Fruit fly (Drosophila melanogaster) whole organism, embryonic: ENCODE measurements around the gene CG16956.

Source experiments
- Atf3 ChIP-seq: fragments of 200-800 bp; sonication (Bioruptor generic); optimal IDR thresholded peaks from 3 replicates; lab custom pipeline; 2016; ENCODE audit warnings: missing biosample characterization, missing genetic modification characterization
- B-H1 ChIP-seq: fragments of 200-800 bp; sonication (Bioruptor generic); IDR thresholded peaks from 3 replicates; pipeline ENCODE4 v1.3.6; 2022; ENCODE audit warnings: missing biosample characterization, missing genetic modification characterization
- CG10209 ChIP-seq: fragments of 200-800 bp; sonication (Bioruptor generic); optimal IDR thresholded peaks from 3 replicates; lab custom pipeline; 2017; ENCODE audit warnings: missing biosample characterization, mild to moderate bottlenecking, missing genetic modification characterization, missing genetic modification reagents
- CG1024 ChIP-seq: fragments of 200-800 bp; sonication (Bioruptor generic); IDR thresholded peaks from 2 replicates; pipeline ENCODE4 v1.3.6; 2022; ENCODE audit warnings: missing biosample characterization, missing genetic modification characterization
- CG10321 ChIP-seq: fragments of 200-800 bp; sonication (Bioruptor generic); IDR thresholded peaks from 2 replicates; pipeline ENCODE4 v1.3.6; 2022; ENCODE audit warnings: missing biosample characterization, missing genetic modification characterization
- CG10543 ChIP-seq: fragments of 200-800 bp; sonication (Bioruptor generic); optimal IDR thresholded peaks from 3 replicates; lab custom pipeline; 2017; ENCODE audit warnings: missing biosample characterization, mild to moderate bottlenecking, missing genetic modification characterization, moderate library complexity
- CG12236 ChIP-seq: fragments of 200-800 bp; sonication (Bioruptor generic); optimal IDR thresholded peaks from 2 replicates; lab custom pipeline; 2016; ENCODE audit warnings: missing biosample characterization, missing genetic modification characterization
- CG12769 ChIP-seq: fragments of 200-800 bp; sonication (Bioruptor generic); optimal IDR thresholded peaks from 2 replicates; lab custom pipeline; 2019; ENCODE audit warnings: missing biosample characterization, mild to moderate bottlenecking, missing genetic modification characterization, moderate library complexity
- CG14710 ChIP-seq: fragments of 200-800 bp; sonication (Bioruptor generic); optimal IDR thresholded peaks from 3 replicates; lab custom pipeline; 2019; ENCODE audit warnings: missing biosample characterization, mild to moderate bottlenecking, missing genetic modification characterization, moderate library complexity
- CG14860 ChIP-seq: fragments of 200-800 bp; sonication (Bioruptor generic); IDR thresholded peaks from 3 replicates; pipeline ENCODE4 v1.3.6; 2022; ENCODE audit warnings: missing biosample characterization, missing genetic modification characterization; ENCODE audit not compliant: partially characterized antibody
- CG15011 ChIP-seq: fragments of 200-800 bp; sonication (Bioruptor generic); optimal IDR thresholded peaks from 3 replicates; lab custom pipeline; 2018; ENCODE audit warnings: missing biosample characterization, mild to moderate bottlenecking, missing genetic modification characterization
- CG15514 ChIP-seq: fragments of 200-800 bp; sonication (Bioruptor generic); optimal IDR thresholded peaks from 3 replicates; lab custom pipeline; 2017; ENCODE audit warnings: missing biosample characterization, missing genetic modification characterization, mild to moderate bottlenecking, moderate library complexity, missing genetic modification reagents
- CG16815 ChIP-seq: fragments of 200-800 bp; sonication (Bioruptor generic); optimal IDR thresholded peaks from 3 replicates; lab custom pipeline; 2017; ENCODE audit warnings: missing biosample characterization, mild to moderate bottlenecking, missing genetic modification characterization
- CG16863 ChIP-seq: fragments of 200-800 bp; sonication (Bioruptor generic); optimal IDR thresholded peaks from 3 replicates; lab custom pipeline; 2016; ENCODE audit warnings: missing biosample characterization, missing genetic modification characterization
- CG17612 ChIP-seq: fragments of 200-800 bp; sonication (Bioruptor generic); IDR thresholded peaks from 2 replicates; pipeline ENCODE4 v1.3.6; 2022; ENCODE audit warnings: missing biosample characterization, missing genetic modification characterization
- CG2129 ChIP-seq: fragments of 200-800 bp; sonication (Bioruptor generic); IDR thresholded peaks from 2 replicates; pipeline ENCODE4 v1.3.6; 2022; ENCODE audit warnings: missing biosample characterization, missing genetic modification characterization; ENCODE audit not compliant: partially characterized antibody
- CG2889 ChIP-seq: fragments of 200-800 bp; sonication (Bioruptor generic); IDR thresholded peaks from 3 replicates; pipeline ENCODE4 v1.3.6; 2022; ENCODE audit warnings: missing biosample characterization, missing genetic modification characterization
- CG31224 ChIP-seq: fragments of 200-800 bp; sonication (Bioruptor generic); IDR thresholded peaks from 2 replicates; pipeline ENCODE4 v1.3.6; 2022; ENCODE audit warnings: missing biosample characterization, missing genetic modification characterization
- CG31365 ChIP-seq: fragments of 200-800 bp; sonication (Bioruptor generic); optimal IDR thresholded peaks from 2 replicates; lab custom pipeline; 2018; ENCODE audit warnings: missing biosample characterization, mild to moderate bottlenecking, missing genetic modification characterization
- CG31441 ChIP-seq: fragments of 200-800 bp; sonication (Bioruptor generic); IDR thresholded peaks from 2 replicates; pipeline ENCODE4 v1.3.6; 2022; ENCODE audit warnings: missing biosample characterization, missing genetic modification characterization
- CG32767 ChIP-seq: fragments of 200-800 bp; sonication (Bioruptor generic); IDR thresholded peaks from 2 replicates; pipeline ENCODE4 v1.3.6; 2022; ENCODE audit warnings: missing biosample characterization, missing genetic modification characterization
- CG33213 ChIP-seq: fragments of 200-800 bp; sonication (Bioruptor generic); optimal IDR thresholded peaks from 3 replicates; lab custom pipeline; 2016; ENCODE audit warnings: missing biosample characterization, missing genetic modification characterization
- CG6272 ChIP-seq: fragments of 200-800 bp; sonication (Bioruptor generic); IDR thresholded peaks from 2 replicates; pipeline ENCODE4 v1.3.6; 2022; ENCODE audit warnings: missing biosample characterization, missing genetic modification characterization
- CG7745 ChIP-seq: fragments of 200-800 bp; sonication (Bioruptor generic); optimal IDR thresholded peaks from 2 replicates; lab custom pipeline; 2018; ENCODE audit warnings: missing biosample characterization, mild to moderate bottlenecking, missing genetic modification characterization, moderate library complexity
- CG7928 ChIP-seq: fragments of 200-800 bp; sonication (Bioruptor generic); optimal IDR thresholded peaks from 2 replicates; lab custom pipeline; 2017; ENCODE audit warnings: missing biosample characterization, mild to moderate bottlenecking, missing genetic modification characterization
- Doc2 ChIP-seq: fragments of 200-800 bp; sonication (Bioruptor generic); IDR thresholded peaks from 2 replicates; pipeline ENCODE4 v1.3.6; 2022; ENCODE audit warnings: missing biosample characterization, missing genetic modification characterization
- Dp ChIP-seq: fragments of 200-800 bp; sonication (Bioruptor generic); optimal IDR thresholded peaks from 2 replicates; lab custom pipeline; 2018; ENCODE audit warnings: missing biosample characterization, mild to moderate bottlenecking, missing genetic modification characterization, moderate library complexity
- E2f1 ChIP-seq: fragments of 200-800 bp; sonication (Bioruptor generic); IDR thresholded peaks from 2 replicates; pipeline ENCODE4 v1.3.6; 2022; ENCODE audit warnings: missing biosample characterization, missing genetic modification characterization
- MTF-1 ChIP-seq: fragments of 200-800 bp; sonication (Bioruptor generic); optimal IDR thresholded peaks from 2 replicates; lab custom pipeline; 2018; ENCODE audit warnings: missing biosample characterization, mild to moderate bottlenecking, missing genetic modification characterization, borderline replicate concordance
- Mrtf ChIP-seq: fragments of 200-800 bp; sonication (Bioruptor generic); IDR thresholded peaks from 3 replicates; pipeline ENCODE4 v1.3.6; 2022; ENCODE audit warnings: missing biosample characterization, missing genetic modification characterization
- Opbp ChIP-seq: fragments of 200-800 bp; sonication (Bioruptor generic); IDR thresholded peaks from 3 replicates; pipeline ENCODE4 v1.3.6; 2022; ENCODE audit warnings: missing biosample characterization, missing genetic modification characterization; ENCODE audit not compliant: partially characterized antibody
- Spps ChIP-seq: fragments of 200-800 bp; sonication (Bioruptor generic); optimal IDR thresholded peaks from 2 replicates; lab custom pipeline; 2018; ENCODE audit warnings: missing biosample characterization, mild to moderate bottlenecking, missing genetic modification characterization
- Tbp ChIP-seq: fragments of >200 bp; optimal IDR thresholded peaks from 2 replicates; lab custom pipeline; 2018; ENCODE audit warnings: missing biosample characterization, missing genetic modification characterization
- Trl ChIP-seq, 3 experiments: fragments of >200 bp in 2 of 3; fragments of 200-800 bp in 1 of 3; sonication (Bioruptor generic) in 1 of 3; optimal IDR thresholded peaks; 2 replicates in 1 of 3; 3 replicates in 2 of 3; lab custom pipeline; 2016 to 2017; ENCODE audit warnings: missing biosample characterization in 1 of 3, missing genetic modification characterization in 1 of 3
- Xbp1 ChIP-seq: fragments of 200-800 bp; sonication (Bioruptor generic); optimal IDR thresholded peaks from 3 replicates; lab custom pipeline; 2016; ENCODE audit warnings: missing biosample characterization, mild to moderate bottlenecking, missing genetic modification characterization
- abd-A ChIP-seq: fragments of 200-800 bp; sonication (Bioruptor generic); optimal IDR thresholded peaks from 3 replicates; lab custom pipeline; 2019; ENCODE audit warnings: missing biosample characterization, mild to moderate bottlenecking, missing genetic modification characterization, moderate library complexity
- ap ChIP-seq: fragments of 200-800 bp; sonication (Bioruptor generic); IDR thresholded peaks from 2 replicates; pipeline ENCODE4 v1.3.6; 2022; ENCODE audit warnings: missing biosample characterization, missing genetic modification characterization
- bab2 ChIP-seq: fragments of 200-800 bp; sonication (Bioruptor generic); optimal IDR thresholded peaks from 2 replicates; lab custom pipeline; 2016; ENCODE audit warnings: missing biosample characterization, missing genetic modification characterization
- bcd ChIP-seq: fragments of 200-800 bp; sonication (Bioruptor generic); optimal IDR thresholded peaks from 2 replicates; lab custom pipeline; 2017; ENCODE audit warnings: missing biosample characterization, mild to moderate bottlenecking, missing genetic modification characterization
- crol ChIP-seq: fragments of 200-800 bp; sonication (Bioruptor generic); IDR thresholded peaks from 2 replicates; pipeline ENCODE4 v1.3.6; 2022; ENCODE audit warnings: missing biosample characterization, missing genetic modification characterization
- ems ChIP-seq: fragments of 200-800 bp; sonication (Bioruptor generic); optimal IDR thresholded peaks from 3 replicates; lab custom pipeline; 2016; ENCODE audit warnings: missing biosample characterization, missing genetic modification characterization
- fd102C ChIP-seq: fragments of 200-800 bp; sonication (Bioruptor generic); optimal IDR thresholded peaks from 2 replicates; lab custom pipeline; 2018; ENCODE audit warnings: missing biosample characterization, mild to moderate bottlenecking, missing genetic modification characterization, moderate library complexity
- inv ChIP-seq: fragments of 200-800 bp; sonication (Bioruptor generic); IDR thresholded peaks from 2 replicates; pipeline ENCODE4 v1.3.6; 2022; ENCODE audit warnings: missing biosample characterization, missing genetic modification characterization; ENCODE audit not compliant: partially characterized antibody
- knrl ChIP-seq: fragments of 200-800 bp; sonication (Bioruptor generic); IDR thresholded peaks from 3 replicates; pipeline ENCODE4 v1.3.6; 2022; ENCODE audit warnings: missing biosample characterization, missing genetic modification characterization; ENCODE audit not compliant: partially characterized antibody
- lilli ChIP-seq: fragments of 200-800 bp; sonication (Bioruptor generic); optimal IDR thresholded peaks from 3 replicates; lab custom pipeline; 2016; ENCODE audit warnings: missing biosample characterization, missing genetic modification characterization
- sd ChIP-seq: fragments of 200-800 bp; sonication (Bioruptor generic); optimal IDR thresholded peaks from 3 replicates; lab custom pipeline; 2018; ENCODE audit warnings: missing biosample characterization, mild to moderate bottlenecking, missing genetic modification characterization, moderate library complexity
- sisA ChIP-seq: fragments of 200-800 bp; sonication (Bioruptor generic); IDR thresholded peaks from 2 replicates; pipeline ENCODE4 v1.3.6; 2022; ENCODE audit warnings: missing biosample characterization, missing genetic modification characterization
- sqz ChIP-seq: fragments of 200-800 bp; sonication (Bioruptor generic); optimal IDR thresholded peaks from 3 replicates; lab custom pipeline; 2018; ENCODE audit warnings: missing biosample characterization, mild to moderate bottlenecking, missing genetic modification characterization
- usp ChIP-seq: fragments of >200 bp; optimal IDR thresholded peaks from 2 replicates; lab custom pipeline; 2017; ENCODE audit warnings: missing biosample characterization, missing genetic modification characterization
- vvl ChIP-seq: fragments of 200-800 bp; sonication (Bioruptor generic); IDR thresholded peaks from 2 replicates; pipeline ENCODE4 v1.3.6; 2022; ENCODE audit warnings: missing biosample characterization, missing genetic modification characterization

Gene CG16956

dm6 chr2L:13368940-13369339 is 45.4 kb downstream of the CG16956 start, which contains the start of gene CG31855 (continued):
- TF ChIP-seq CG7928 (peak; percentile 44), sd (peak; percentile 53), CG6272 (peak; percentile 77), Mrtf (GFP tag; lab: Robert Waterston, UW) (peak; percentile 54; the same call in 2 of the 3 replicates), CG16815 (GFP tag; lab: Kevin White, UChicago) (peak; percentile 63), CG15011 (GFP tag; lab: Kevin White, UChicago) (peak; percentile 46), bab2 (GFP tag; lab: Kevin White, UChicago) (peak; percentile 60), CG14860 (GFP tag; lab: Robert Waterston, UW) (no peak), CG1024 (GFP tag; lab: Robert Waterston, UW) (peak; percentile 69; the same call in 1 of the 2 replicates), abd-A (tag; lab: Kevin White, UChicago) (no peak), fd102C (GFP tag; lab: Kevin White, UChicago) (peak; percentile 21), Spps (peak; percentile 43), ems (peak; percentile 86), CG10321 (GFP tag; lab: Robert Waterston, UW) (0 out of 2 replicates have a peak, but pooled peaks have one; percentile 21), B-H1 (GFP tag; lab: Robert Waterston, UW) (peak; percentile 19; the same call in 1 of the 3 replicates), CG16863 (peak; percentile 63), bcd (peak; percentile 75), crol (no peak), Trl (optimal IDR thresholded peaks at IDR 0.05; lab: Kevin White, UChicago) (no peak), Trl (GFP tag; optimal IDR thresholded peaks at IDR 0.05; lab: Kevin White, UChicago) (peak; percentile 79), Opbp (GFP tag; lab: Robert Waterston, UW) (no peak), CG2129 (no peak), knrl (GFP tag; lab: Robert Waterston, UW) (0 out of 3 replicates have a peak, but pooled peaks have one; percentile 25), CG14710 (peak; percentile 71), CG31224 (peak; percentile 52; the same call in 1 of the 2 replicates), Tbp (no peak), Xbp1 (GFP tag; lab: Kevin White, UChicago) (peak; percentile 90), CG12769 (tag; lab: Kevin White, UChicago) (no peak), MTF-1 (GFP tag; lab: Kevin White, UChicago) (peak; percentile 69), sqz (GFP tag; lab: Kevin White, UChicago) (peak; percentile 58), CG10209 (peak; percentile 76), CG31365 (peak; percentile 17), Doc2 (GFP tag; lab: Robert Waterston, UW) (no peak), E2f1 (peak; percentile 77), usp (GFP tag; lab: Kevin White, UChicago) (no peak), sisA (GFP tag; lab: Robert Waterston, UW) (peak; percentile 82), CG12236 (GFP tag; lab: Kevin White, UChicago) (no peak), ap (peak; percentile 60), CG33213 (GFP tag; lab: Kevin White, UChicago) (peak; percentile 50), CG7745 (tag; lab: Kevin White, UChicago) (no peak), Dp (GFP tag; lab: Kevin White, UChicago) (peak; percentile 25), CG10543 (GFP tag; lab: Kevin White, UChicago) (peak; percentile 86), vvl (peak; percentile 92), CG32767 (GFP tag; lab: Robert Waterston, UW) (no peak), CG17612 (GFP tag; lab: Robert Waterston, UW) (peak; percentile 39), CG31441 (GFP tag; lab: Robert Waterston, UW) (peak; percentile 78), inv (no peak), CG15514 (GFP tag; lab: Kevin White, UChicago) (peak; percentile 82), lilli (peak; percentile 93), Atf3 (GFP tag; lab: Kevin White, UChicago) (peak; percentile 11), CG2889 (peak; percentile 57; the same call in 2 of the 3 replicates)
